Fruit fly (Drosophila melanogaster) whole organism, prepupa: Measurements from ENCODE around the gene CG44476.

Experiments
- Blimp-1 ChIP-seq: fragments of 200-800 bp; sonication (Bioruptor generic); optimal IDR thresholded peaks from 3 replicates; lab custom pipeline; 2017; ENCODE audit warnings: missing biosample characterization, missing genetic modification characterization, mild to moderate bottlenecking, moderate library complexity, missing genetic modification reagents
- CG10631 ChIP-seq: fragments of 200-800 bp; sonication (Bioruptor generic); optimal IDR thresholded peaks from 2 replicates; lab custom pipeline; 2016; ENCODE audit warnings: missing biosample characterization, missing genetic modification characterization
- CG3919 ChIP-seq: fragments of 200-800 bp; sonication (Bioruptor generic); optimal IDR thresholded peaks from 3 replicates; lab custom pipeline; 2016; ENCODE audit warnings: missing biosample characterization, missing genetic modification characterization
- CG4318 ChIP-seq: fragments of 200-800 bp; sonication (Bioruptor generic); optimal IDR thresholded peaks from 3 replicates; lab custom pipeline; 2017; ENCODE audit warnings: missing biosample characterization, mild to moderate bottlenecking, missing genetic modification characterization
- CG8632 ChIP-seq: fragments of 200-800 bp; sonication (Bioruptor generic); optimal IDR thresholded peaks from 3 replicates; lab custom pipeline; 2016; ENCODE audit warnings: missing biosample characterization, missing genetic modification characterization
- CG9139 ChIP-seq: fragments of 200-800 bp; sonication (Bioruptor generic); optimal IDR thresholded peaks from 3 replicates; lab custom pipeline; 2017; ENCODE audit warnings: missing biosample characterization, mild to moderate bottlenecking, missing genetic modification characterization
- Lpt ChIP-seq: fragments of 200-800 bp; sonication (Bioruptor generic); optimal IDR thresholded peaks from 3 replicates; lab custom pipeline; 2016; ENCODE audit warnings: missing biosample characterization, missing genetic modification characterization
- Smox ChIP-seq: fragments of 200-800 bp; sonication (Bioruptor generic); optimal IDR thresholded peaks from 3 replicates; lab custom pipeline; 2016; ENCODE audit warnings: missing biosample characterization, missing genetic modification characterization
- eg ChIP-seq: fragments of 200-800 bp; sonication (Bioruptor generic); IDR thresholded peaks from 3 replicates; pipeline ENCODE4 v1.3.6; 2022; ENCODE audit warnings: missing biosample characterization, missing genetic modification characterization
- esn ChIP-seq: fragments of 200-800 bp; sonication (Bioruptor generic); optimal IDR thresholded peaks from 2 replicates; lab custom pipeline; 2016; ENCODE audit warnings: missing biosample characterization, mild to moderate bottlenecking, missing genetic modification characterization, moderate library complexity
- fkh ChIP-seq: fragments of 200-800 bp; sonication (Bioruptor generic); optimal IDR thresholded peaks from 3 replicates; lab custom pipeline; 2017; ENCODE audit warnings: missing biosample characterization, mild to moderate bottlenecking, missing genetic modification characterization, moderate library complexity
- net ChIP-seq: fragments of 200-800 bp; sonication (Bioruptor generic); optimal IDR thresholded peaks from 3 replicates; lab custom pipeline; 2016; ENCODE audit warnings: missing biosample characterization, missing genetic modification characterization

dm6 chr2L:18134615-18135014 is 21.6 kb upstream of the CG44476 start:
- no peak for TF ChIP-seq CG9139 (GFP tag; lab: Kevin White, UChicago)
- no peak for TF ChIP-seq CG10631
- no peak for TF ChIP-seq esn
- no peak for TF ChIP-seq CG8632
- no peak for TF ChIP-seq eg (GFP tag; lab: Robert Waterston, UW)
- no peak for TF ChIP-seq fkh (GFP tag; lab: Kevin White, UChicago)
- no peak for TF ChIP-seq CG4318
- TF ChIP-seq Blimp-1, result no peak
- TF ChIP-seq Smox, result no peak
- no peak for TF ChIP-seq net
- no peak for TF ChIP-seq Lpt (GFP tag; lab: Kevin White, UChicago)
- TF ChIP-seq CG3919 (GFP tag; lab: Kevin White, UChicago), result no peak
